Worm (Caenorhabditis elegans): ENCODE data around the gene K07H8.7.

- TF ChIP-seq fkh-10 (GFP tag; optimal IDR thresholded peaks at IDR 0.05) = no peak
- no peak for TF ChIP-seq hlh-8 (tag; optimal IDR thresholded peaks at IDR 0.05)
- no peak for TF ChIP-seq ceh-2 (tag; optimal IDR thresholded peaks at IDR 0.05)
- no peak for TF ChIP-seq ceh-19 (GFP tag; optimal IDR thresholded peaks at IDR 0.05)
- TF ChIP-seq dmd-4 (tag; optimal IDR thresholded peaks at IDR 0.05; ENCODE audit: borderline replicate concordance) = no peak
- TF ChIP-seq K09A11.1 (tag; optimal IDR thresholded peaks at IDR 0.05; ENCODE audit: insufficient read depth) = no peak
- no peak for TF ChIP-seq ceh-22 (tag; optimal IDR thresholded peaks at IDR 0.05)
- no peak for TF ChIP-seq nhr-11 (tag; optimal IDR thresholded peaks at IDR 0.05)
- no peak for TF ChIP-seq pag-3 (tag; optimal IDR thresholded peaks at IDR 0.05; ENCODE audit: borderline replicate concordance)
- no peak for TF ChIP-seq pha-4 (tag; optimal IDR thresholded peaks at IDR 0.05)
Observed at ce11 chrIV:8247341-8247740, 12.5 kb downstream of the K07H8.7 start.

All from whole organism, late embryonic.